Fruit fly (Drosophila melanogaster) Kc167 (cell line): ENCODE data around the gene Fur2.

ENCODE experiments used
- h ChIP-seq: fragments of >200 bp; optimal IDR thresholded peaks from 3 replicates; lab custom pipeline; 2018; ENCODE audit warnings: missing external identifiers
- psq ChIP-seq: fragments of >200 bp; optimal IDR thresholded peaks from 2 replicates; lab custom pipeline; 2017; ENCODE audit warnings: missing external identifiers

DNA sequence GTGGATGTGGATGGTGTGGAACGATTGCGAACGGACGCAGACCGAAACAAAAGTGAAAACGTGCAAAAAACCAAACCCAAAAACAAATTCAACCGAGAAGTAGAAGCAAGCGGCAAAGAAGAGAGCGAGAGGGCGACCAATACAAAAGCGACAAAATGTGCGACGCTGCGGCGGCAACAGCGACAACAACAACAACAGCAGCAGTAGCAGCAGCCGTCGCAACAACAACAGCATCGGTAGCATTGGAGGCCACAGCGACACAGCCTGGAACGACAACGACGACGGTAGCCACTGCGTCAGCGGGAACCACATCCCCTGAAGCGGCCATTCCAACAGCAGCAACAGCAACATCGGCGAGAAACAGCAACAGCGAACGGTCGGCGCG lies 50.2 kb downstream of the Fur2 start:
- no peak for TF ChIP-seq psq
- no peak for TF ChIP-seq h (lab: Kevin White, UChicago)
